Worm (Caenorhabditis elegans): ENCODE results near the gene F49A5.10.

The F49A5.10 gene

DNA sequence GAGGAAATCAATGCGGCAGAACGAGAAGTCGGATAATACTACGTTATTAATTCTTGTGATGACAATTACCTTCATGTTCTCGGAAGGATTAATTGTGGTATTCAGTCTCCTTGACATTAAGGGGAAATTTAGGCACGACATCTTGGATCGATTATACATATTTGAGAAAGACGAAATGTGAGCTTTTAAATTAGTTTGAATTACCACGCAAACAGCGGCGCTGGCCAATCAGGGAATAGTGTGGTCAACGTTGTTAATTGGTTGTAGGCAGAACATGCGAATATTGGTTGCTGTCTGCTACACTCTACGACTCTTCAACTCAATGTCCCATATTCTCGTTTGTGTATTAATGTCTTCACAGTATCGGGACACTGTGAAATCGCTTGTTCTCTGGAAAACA lies at the start of gene F49A5.10:
TSS of gene F49A5.10 (plus strand) at position 301 of the 400 bp plus-strand sequence.
- TF ChIP-seq nhr-2 (tag; optimal IDR thresholded peaks at IDR 0.05) (no peak), blmp-1 (tag; optimal IDR thresholded peaks at IDR 0.05) (no peak), bed-3 (GFP tag; optimal IDR thresholded peaks at IDR 0.05) (no peak), mab-5 (tag; optimal IDR thresholded peaks at IDR 0.05) (no peak), nhr-12 (tag; optimal IDR thresholded peaks at IDR 0.05) (no peak), mep-1 (tag; optimal IDR thresholded peaks at IDR 0.05) (no peak), ham-2 (GFP tag; optimal IDR thresholded peaks at IDR 0.05) (no peak), lin-13 (tag; optimal IDR thresholded peaks at IDR 0.05) (no peak), cnd-1 (tag; optimal IDR thresholded peaks at IDR 0.05) (no peak), zip-8 (tag; optimal IDR thresholded peaks at IDR 0.05) (no peak), unc-62 (GFP tag; optimal IDR thresholded peaks at IDR 0.05) (no peak), tbx-8 (GFP tag; optimal IDR thresholded peaks at IDR 0.05) (no peak)

DNA sequence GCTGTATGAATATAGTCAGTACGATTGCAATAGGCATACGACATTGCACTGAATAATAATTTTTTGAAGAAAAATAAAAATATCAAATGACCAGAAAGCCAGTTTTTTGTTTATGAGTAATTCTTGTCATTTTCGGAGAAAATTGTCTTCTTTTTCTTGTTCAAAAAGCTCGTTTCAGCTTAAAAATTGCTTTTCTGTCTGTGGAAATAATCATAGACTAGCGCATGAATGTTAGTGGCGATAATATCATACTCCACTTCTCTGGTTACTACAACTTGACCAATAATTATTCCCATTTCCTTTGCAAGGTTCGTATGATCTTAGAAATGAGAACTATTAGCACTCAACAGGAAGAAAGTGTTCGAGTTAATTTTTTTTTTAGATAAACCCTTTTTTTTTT lies 47.6 kb upstream of the F49A5.10 start, which contains the start of gene srh-216:
TSS of gene srh-216 (minus strand) at position 101 of the 400 bp plus-strand sequence.
- TF ChIP-seq sptf-1 (tag; optimal IDR thresholded peaks at IDR 0.05) (no peak), ham-2 (GFP tag; optimal IDR thresholded peaks at IDR 0.05) (no peak), lin-13 (tag; optimal IDR thresholded peaks at IDR 0.05) (no peak), tbx-8 (GFP tag; optimal IDR thresholded peaks at IDR 0.05) (no peak), pha-4 (tag; optimal IDR thresholded peaks at IDR 0.05) (no peak), ztf-11 (tag; optimal IDR thresholded peaks at IDR 0.05) (no peak), M03D4.4 (tag; optimal IDR thresholded peaks at IDR 0.05) (no peak), nhr-28 (tag; optimal IDR thresholded peaks at IDR 0.05) (no peak), nhr-2 (tag; optimal IDR thresholded peaks at IDR 0.05) (no peak)

DNA sequence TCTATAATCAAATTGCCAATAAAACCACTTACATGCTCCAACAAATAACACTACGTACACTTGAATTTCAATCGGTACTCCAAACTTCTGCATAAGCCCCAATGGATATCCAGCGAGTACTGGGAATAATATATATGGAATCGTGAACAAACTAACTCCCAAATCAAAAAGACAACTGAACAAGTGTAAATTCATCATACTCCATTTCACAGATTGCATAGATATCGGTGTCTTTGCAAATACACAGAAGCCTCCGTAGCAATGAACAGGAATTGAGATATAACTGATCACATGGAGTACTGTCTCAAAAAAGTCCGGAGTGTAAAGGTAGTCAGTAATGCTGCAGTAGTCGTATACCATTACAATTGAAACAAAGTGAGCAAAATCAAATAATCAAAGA lies 45.7 kb upstream of the F49A5.10 start, which contains the start of gene srh-214:
TSS of gene srh-214 (minus strand) at position 360 of the 400 bp plus-strand sequence.
- TF ChIP-seq ham-2 (GFP tag; optimal IDR thresholded peaks at IDR 0.05) (no peak), lsy-2 (tag; optimal IDR thresholded peaks at IDR 0.05) (no peak), sem-2 (GFP tag; optimal IDR thresholded peaks at IDR 0.05) (no peak), pha-4 (tag; optimal IDR thresholded peaks at IDR 0.05) (no peak), elt-1 (tag; optimal IDR thresholded peaks at IDR 0.05; ENCODE audit: borderline replicate concordance, insufficient read depth) (no peak), mls-2 (tag; optimal IDR thresholded peaks at IDR 0.05) (no peak), hlh-1 (tag; optimal IDR thresholded peaks at IDR 0.05) (no peak), sptf-1 (tag; optimal IDR thresholded peaks at IDR 0.05) (no peak), lin-13 (tag; optimal IDR thresholded peaks at IDR 0.05) (no peak), drap-1 (GFP tag; optimal IDR thresholded peaks at IDR 0.05) (no peak)

DNA sequence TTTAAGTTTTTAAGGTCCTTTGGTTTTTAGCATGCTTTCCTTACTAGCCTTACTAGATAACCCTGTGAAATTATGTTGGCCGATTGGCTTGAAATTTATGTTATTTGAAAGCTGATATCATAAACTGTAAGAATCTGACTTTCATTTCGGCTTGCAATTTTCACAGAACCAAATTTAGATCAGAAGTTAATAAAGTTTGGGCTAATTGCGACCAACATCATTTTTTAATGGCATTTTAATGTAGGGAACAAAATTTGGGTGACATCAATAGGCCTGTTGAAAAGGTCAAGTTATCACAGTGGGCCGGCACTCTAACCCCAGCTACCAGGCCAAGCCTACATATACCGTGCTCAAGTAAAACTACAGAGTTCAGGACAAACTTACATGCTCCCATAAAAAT lies 43.8 kb upstream of the F49A5.10 start:
- no peak for TF ChIP-seq lin-13 (tag; optimal IDR thresholded peaks at IDR 0.05)

DNA sequence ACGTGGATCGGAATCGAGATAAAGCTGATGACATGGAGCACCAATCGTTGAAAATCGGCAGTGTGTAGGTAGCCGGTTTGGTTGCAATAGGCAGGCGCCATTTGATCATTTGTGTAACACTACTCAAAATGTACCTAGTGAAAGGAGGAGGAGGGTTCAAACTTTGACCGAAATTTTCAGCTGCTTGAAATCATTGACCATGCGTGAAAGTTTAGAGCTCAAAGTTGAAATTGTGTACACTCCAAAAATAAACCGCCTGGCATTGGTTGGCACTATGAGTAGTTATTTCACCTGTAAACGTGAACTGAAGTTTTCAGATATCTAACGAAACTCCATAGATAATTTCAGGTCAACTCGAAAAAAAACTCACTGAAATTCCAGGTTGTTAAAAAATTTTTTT lies 43.1 kb upstream of the F49A5.10 start, which contains the start of gene srh-215:
TSS of gene srh-215 (minus strand) at position 101 of the 400 bp plus-strand sequence.
- TF ChIP-seq unc-62 (GFP tag; optimal IDR thresholded peaks at IDR 0.05) (no peak), ztf-11 (tag; optimal IDR thresholded peaks at IDR 0.05) (no peak), cnd-1 (tag; optimal IDR thresholded peaks at IDR 0.05) (no peak), snpc-4 (tag; optimal IDR thresholded peaks at IDR 0.05) (no peak), unc-120 (tag; optimal IDR thresholded peaks at IDR 0.05; ENCODE audit: poor library complexity, severe bottlenecking) (no peak), blmp-1 (tag; optimal IDR thresholded peaks at IDR 0.05) (no peak), drap-1 (GFP tag; optimal IDR thresholded peaks at IDR 0.05) (no peak), lin-32 (GFP tag; optimal IDR thresholded peaks at IDR 0.05) (no peak), lsy-2 (tag; optimal IDR thresholded peaks at IDR 0.05) (no peak), M03D4.4 (tag; optimal IDR thresholded peaks at IDR 0.05) (no peak), unc-39 (tag; optimal IDR thresholded peaks at IDR 0.05) (no peak), mep-1 (tag; optimal IDR thresholded peaks at IDR 0.05) (no peak), ceh-43 (GFP tag; optimal IDR thresholded peaks at IDR 0.05) (no peak), nhr-76 (tag; optimal IDR thresholded peaks at IDR 0.05) (no peak), bed-3 (GFP tag; optimal IDR thresholded peaks at IDR 0.05) (no peak), nhr-12 (tag; optimal IDR thresholded peaks at IDR 0.05) (no peak), lin-13 (tag; optimal IDR thresholded peaks at IDR 0.05) (no peak)

DNA sequence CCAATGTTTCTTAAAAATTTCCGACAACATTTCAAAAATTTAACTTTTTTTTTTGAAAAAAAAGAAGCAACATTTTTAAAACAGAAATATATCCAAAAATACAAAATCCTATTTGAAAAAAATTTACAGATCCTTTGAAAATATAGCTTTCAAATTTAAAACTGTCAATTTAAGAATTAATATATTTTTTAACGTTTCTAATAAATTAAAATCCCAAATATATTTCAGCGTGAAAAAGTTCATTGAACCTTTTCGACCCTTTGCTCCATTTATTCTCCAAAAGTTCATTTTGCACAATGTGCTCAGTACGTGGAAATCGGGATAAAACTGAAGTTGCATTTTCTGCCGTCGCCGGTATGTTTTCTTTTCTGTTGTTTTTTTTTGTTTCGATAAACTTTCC lies 42.2 kb upstream of the F49A5.10 start, which contains the start of gene phy-3:
TSS of gene phy-3 (plus strand) at position 301 of the 400 bp plus-strand sequence.
- TF ChIP-seq unc-39 (tag; optimal IDR thresholded peaks at IDR 0.05) (no peak), bed-3 (GFP tag; optimal IDR thresholded peaks at IDR 0.05) (no peak), ztf-11 (tag; optimal IDR thresholded peaks at IDR 0.05) (no peak), mls-2 (tag; optimal IDR thresholded peaks at IDR 0.05) (no peak), ceh-43 (GFP tag; optimal IDR thresholded peaks at IDR 0.05) (no peak), sem-2 (GFP tag; optimal IDR thresholded peaks at IDR 0.05) (no peak), mab-5 (tag; optimal IDR thresholded peaks at IDR 0.05) (no peak), cnd-1 (tag; optimal IDR thresholded peaks at IDR 0.05) (no peak), ham-2 (GFP tag; optimal IDR thresholded peaks at IDR 0.05) (no peak), nhr-76 (tag; optimal IDR thresholded peaks at IDR 0.05) (no peak), pha-4 (tag; optimal IDR thresholded peaks at IDR 0.05) (no peak), hlh-1 (tag; optimal IDR thresholded peaks at IDR 0.05) (no peak), elt-1 (tag; optimal IDR thresholded peaks at IDR 0.05; ENCODE audit: borderline replicate concordance, insufficient read depth) (no peak), elt-3 (tag; optimal IDR thresholded peaks at IDR 0.05) (no peak), sptf-1 (tag; optimal IDR thresholded peaks at IDR 0.05) (no peak), unc-120 (tag; optimal IDR thresholded peaks at IDR 0.05; ENCODE audit: poor library complexity, severe bottlenecking) (no peak), unc-62 (GFP tag; optimal IDR thresholded peaks at IDR 0.05) (no peak), M03D4.4 (tag; optimal IDR thresholded peaks at IDR 0.05) (no peak)
